Fruit fly (Drosophila melanogaster): ENCODE results near the gene CG42717.

The CG42717 gene

DNA sequence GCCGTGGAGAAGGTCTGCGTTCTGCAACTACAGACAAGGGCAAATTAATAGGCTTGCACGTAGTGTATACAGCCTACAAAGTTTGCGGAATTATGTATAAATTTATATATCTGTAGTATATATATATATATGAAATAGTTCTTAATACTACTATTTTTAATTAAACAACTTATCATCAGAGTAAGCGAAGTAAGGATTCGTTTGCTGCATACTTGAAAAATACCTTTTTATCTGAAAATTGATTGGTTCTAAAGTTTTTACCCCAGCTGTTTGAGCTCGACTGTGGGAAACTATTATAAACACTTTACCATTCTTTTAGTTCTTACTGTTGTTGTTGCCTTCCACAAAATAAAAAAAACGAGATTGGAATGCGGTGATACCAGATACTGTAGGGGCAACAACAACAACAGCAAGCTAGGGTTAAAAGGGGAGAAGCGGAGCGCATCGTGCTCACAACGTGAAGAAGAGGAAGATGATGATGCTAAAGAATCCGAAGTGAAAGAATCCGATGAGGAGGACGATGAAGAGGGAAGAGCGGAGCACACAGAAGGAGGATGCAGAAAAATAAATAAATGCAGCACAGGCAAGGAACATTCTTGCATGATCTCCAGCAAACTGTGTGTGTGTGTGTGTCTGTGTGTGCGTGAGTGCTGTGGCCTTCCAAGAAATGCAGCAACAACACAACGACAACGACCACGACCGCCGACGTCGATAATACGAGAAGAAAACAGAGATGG, 10.2 kb upstream of the CG42717 start (continued):
- TF ChIP-seq CG1602 (GFP tag; optimal IDR thresholded peaks at IDR 0.05) (peak; percentile 6), Drgx (GFP tag; IDR thresholded peaks at IDR 0.05) (peak; percentile 73), sens-2 (GFP tag; IDR thresholded peaks at IDR 0.05) (no peak), nerfin-2 (GFP tag; IDR thresholded peaks at IDR 0.05; ENCODE audit: partially characterized antibody) (no peak), repo (GFP tag; optimal IDR thresholded peaks at IDR 0.05) (no peak), crc (GFP tag; optimal IDR thresholded peaks at IDR 0.05) (no peak), NK7.1 (GFP tag; optimal IDR thresholded peaks at IDR 0.05) (no peak), CG11504 (tag; optimal IDR thresholded peaks at IDR 0.05) (peak; percentile 71), bsh (GFP tag; optimal IDR thresholded peaks at IDR 0.05) (peak; percentile 74 to 81), Deaf1 (tag; optimal IDR thresholded peaks at IDR 0.05) (no peak), CG31224 (GFP tag; IDR thresholded peaks at IDR 0.05) (no peak), da (GFP tag; optimal IDR thresholded peaks at IDR 0.05) (no peak), abd-A (tag; optimal IDR thresholded peaks at IDR 0.05) (no peak), zen (tag; optimal IDR thresholded peaks at IDR 0.05) (no peak), Antp (GFP tag; optimal IDR thresholded peaks at IDR 0.05) (no peak), lola (GFP tag; optimal IDR thresholded peaks at IDR 0.05) (peak in 1 of 3 experiments; percentile 72), CG8924 (tag; optimal IDR thresholded peaks at IDR 0.05) (peak; percentile 25), CG10321 (GFP tag; IDR thresholded peaks at IDR 0.05) (no peak), corto (GFP tag; optimal IDR thresholded peaks at IDR 0.05) (no peak), Poxn (GFP tag; IDR thresholded peaks at IDR 0.05) (no peak), CG11723 (GFP tag; optimal IDR thresholded peaks at IDR 0.05) (no peak), disco-r (GFP tag; optimal IDR thresholded peaks at IDR 0.05) (no peak), sd (tag; optimal IDR thresholded peaks at IDR 0.05) (peak; percentile 96), fd102C (GFP tag; optimal IDR thresholded peaks at IDR 0.05) (no peak), pan (optimal IDR thresholded peaks at IDR 0.05) (no peak), pan (GFP tag; optimal IDR thresholded peaks at IDR 0.05 in 1 of 2, IDR thresholded peaks at IDR 0.05 in 1 of 2) (peak in 1 of 2 experiments; percentile 31), CG12744 (GFP tag; optimal IDR thresholded peaks at IDR 0.05) (no peak), h (optimal IDR thresholded peaks at IDR 0.05) (no peak), YL-1 (GFP tag; optimal IDR thresholded peaks at IDR 0.05) (no peak), gsb-n (tag; optimal IDR thresholded peaks at IDR 0.05) (peak; percentile 55), HLH3B (GFP tag; IDR thresholded peaks at IDR 0.05) (peak; percentile 30; the same call in 1 of the 2 replicates), CG3281 (GFP tag; optimal IDR thresholded peaks at IDR 0.05) (peak; percentile 37), CG11456 (GFP tag; IDR thresholded peaks at IDR 0.05) (0 out of 3 replicates have a peak, but pooled peaks have one; percentile 43), Sry-δ (GFP tag; optimal IDR thresholded peaks at IDR 0.05) (no peak), sim (GFP tag; IDR thresholded peaks at IDR 0.05) (no peak), CG5953 (GFP tag; IDR thresholded peaks at IDR 0.05) (no peak), CG30403 (GFP tag; optimal IDR thresholded peaks at IDR 0.05) (peak; percentile 13), CG14441 (GFP tag; IDR thresholded peaks at IDR 0.05) (no peak), Lpt (GFP tag; optimal IDR thresholded peaks at IDR 0.05) (no peak), CG15601 (tag; optimal IDR thresholded peaks at IDR 0.05) (peak; percentile 43), hkb (optimal IDR thresholded peaks at IDR 0.05) (no peak), hkb (GFP tag; IDR thresholded peaks at IDR 0.05) (peak; percentile 69), CG2875 (GFP tag; optimal IDR thresholded peaks at IDR 0.05) (peak; percentile 5), nerfin-1 (tag; optimal IDR thresholded peaks at IDR 0.05) (peak; percentile 29), Med (GFP tag) (peak; percentile 54), cad (GFP tag; optimal IDR thresholded peaks at IDR 0.05) (no peak), CG17568 (GFP tag; optimal IDR thresholded peaks at IDR 0.05) (no peak), slbo (GFP tag; IDR thresholded peaks at IDR 0.05) (no peak), CG1233 (GFP tag; optimal IDR thresholded peaks at IDR 0.05) (peak; percentile 24), CG10366 (GFP tag; IDR thresholded peaks at IDR 0.05) (no peak; the same call in 1 of the 2 replicates), Hey (tag; optimal IDR thresholded peaks at IDR 0.05) (no peak)

Measured in whole organism, embryonic.